Worm (Caenorhabditis elegans): ENCODE data around the gene cgef-1.

Gene cgef-1

DNA sequence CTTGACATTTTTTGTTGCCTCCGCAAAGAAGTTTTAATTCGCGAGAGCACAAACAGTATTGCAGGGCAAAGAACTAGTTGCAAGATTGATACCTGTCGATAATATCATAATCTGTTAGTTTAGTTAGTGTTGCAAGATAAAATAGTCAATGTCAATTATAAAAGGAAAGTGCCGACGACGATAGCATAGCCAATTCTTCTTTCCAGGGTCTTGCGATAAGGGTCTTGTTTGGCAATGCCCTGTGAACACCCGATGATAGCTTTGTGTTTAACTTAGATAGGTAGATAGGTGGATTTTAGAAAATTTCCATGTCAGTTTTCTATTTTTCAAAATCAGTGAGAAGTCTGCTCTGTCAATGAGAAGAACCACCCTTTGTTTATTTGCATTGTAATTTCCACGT is 22.5 kb downstream of the cgef-1 start:
- TF ChIP-seq mec-3 (tag; optimal IDR thresholded peaks at IDR 0.05; ENCODE audit: borderline replicate concordance) = no peak
- TF ChIP-seq elt-2 (tag; optimal IDR thresholded peaks at IDR 0.05) = peak; percentile 90

ce11 chrX:2795054-2795453 is 23.2 kb downstream of the cgef-1 start:
- TF ChIP-seq ceh-48 (tag; optimal IDR thresholded peaks at IDR 0.05) (no peak), unc-42 (tag; optimal IDR thresholded peaks at IDR 0.05) (no peak), pha-4 (tag; optimal IDR thresholded peaks at IDR 0.05) (no peak), gmeb-2 (tag; optimal IDR thresholded peaks at IDR 0.05) (no peak)

DNA sequence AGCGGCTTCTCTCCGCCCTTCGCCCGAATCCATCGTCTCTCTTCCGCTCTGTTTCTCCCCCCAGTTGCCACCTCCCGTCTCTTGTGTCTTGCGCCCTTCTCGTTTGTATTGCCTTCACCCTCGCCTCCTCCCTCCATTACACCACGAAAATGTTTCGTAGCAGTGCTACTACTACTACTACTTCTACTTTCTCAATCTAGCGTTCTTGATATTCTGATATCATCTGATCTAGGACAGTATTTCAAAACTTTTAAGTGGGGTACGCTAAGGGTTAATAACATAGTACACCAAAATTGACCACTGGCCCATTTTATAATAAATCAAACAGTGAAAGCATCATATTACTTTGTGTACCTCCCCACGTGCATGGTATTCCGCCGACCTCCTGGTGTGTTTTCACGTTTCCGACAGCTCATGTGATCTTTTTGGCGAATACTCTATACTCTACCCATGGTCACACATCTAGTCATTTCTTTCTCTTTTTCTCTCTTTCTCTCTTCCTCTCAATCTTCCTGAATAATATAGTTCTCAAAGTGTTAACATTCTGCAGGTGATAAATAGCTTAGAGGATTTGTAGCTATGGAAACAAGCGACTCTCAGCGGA is 30.8 kb downstream of the cgef-1 start, which contains the start of gene C14A11.2:
TSS of gene C14A11.2 (plus strand) at position 551 of the 604 bp plus-strand sequence.
- TF ChIP-seq hlh-30 (tag; optimal IDR thresholded peaks at IDR 0.05; ENCODE audit: insufficient read depth) = peak; percentile 54
- TF ChIP-seq rnt-1 (tag; optimal IDR thresholded peaks at IDR 0.05) = no peak
- peak; percentile 23 for TF ChIP-seq eyg-1 (tag; optimal IDR thresholded peaks at IDR 0.05)
- TF ChIP-seq ceh-18 (tag; optimal IDR thresholded peaks at IDR 0.05) = peak; percentile 17
- peak; percentile 53 for TF ChIP-seq ceh-14 (tag; optimal IDR thresholded peaks at IDR 0.05)
- no peak for TF ChIP-seq sox-2 (GFP tag; IDR thresholded peaks at IDR 0.05)
- TF ChIP-seq tbx-2 (tag; optimal IDR thresholded peaks at IDR 0.05) = peak; percentile 43
- TF ChIP-seq ceh-31 (tag; optimal IDR thresholded peaks at IDR 0.05) = peak; percentile 44
- no peak for TF ChIP-seq sox-4 (tag; optimal IDR thresholded peaks at IDR 0.05)
- TF ChIP-seq unc-42 (tag; optimal IDR thresholded peaks at IDR 0.05) = peak; percentile 8
- no peak for TF ChIP-seq unc-55 (GFP tag; optimal IDR thresholded peaks at IDR 0.05)
- TF ChIP-seq nfya-1 (tag; optimal IDR thresholded peaks at IDR 0.05) = peak; percentile 32
- peak; percentile 48 for TF ChIP-seq ref-2 (tag; optimal IDR thresholded peaks at IDR 0.05)
- TF ChIP-seq pag-3 (tag; optimal IDR thresholded peaks at IDR 0.05; ENCODE audit: borderline replicate concordance) = peak; percentile 1
- no peak for TF ChIP-seq hlh-6 (tag; optimal IDR thresholded peaks at IDR 0.05)
- TF ChIP-seq ceh-34 (tag; optimal IDR thresholded peaks at IDR 0.05) = peak; percentile 83
- TF ChIP-seq F13H6.1 (tag; optimal IDR thresholded peaks at IDR 0.05) = peak; percentile 7
- TF ChIP-seq ceh-30 (tag; optimal IDR thresholded peaks at IDR 0.05) = no peak
- no peak for TF ChIP-seq gmeb-2 (tag; optimal IDR thresholded peaks at IDR 0.05)

DNA sequence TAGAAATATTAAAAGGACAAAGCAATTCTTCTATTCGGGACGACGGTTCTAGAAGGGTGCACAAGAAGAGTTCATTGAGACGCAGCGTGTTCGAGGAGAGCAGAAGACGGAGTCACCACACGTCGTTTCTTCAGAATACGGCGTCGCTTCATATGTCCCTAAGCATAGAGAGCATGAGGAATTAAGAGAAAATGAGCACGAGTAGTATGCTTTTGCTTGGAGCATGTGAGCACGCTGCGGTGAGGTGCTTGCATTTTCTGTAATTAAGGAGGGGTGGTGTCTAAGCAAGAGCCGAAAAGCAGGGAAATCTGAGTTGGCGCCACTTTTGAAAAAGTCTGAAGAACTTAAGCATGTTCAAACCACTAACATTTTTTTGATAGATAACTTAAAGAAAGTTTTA is 35.5 kb downstream of the cgef-1 start, which contains the start of gene C14A11.5:
TSS of gene C14A11.5 (minus strand) at position 139 of the 400 bp plus-strand sequence.
- TF ChIP-seq ceh-48 (tag; optimal IDR thresholded peaks at IDR 0.05) (no peak), tbx-2 (tag; optimal IDR thresholded peaks at IDR 0.05) (peak; percentile 3), pros-1 (tag; optimal IDR thresholded peaks at IDR 0.05) (no peak), ceh-22 (tag; optimal IDR thresholded peaks at IDR 0.05) (no peak), ceh-31 (tag; optimal IDR thresholded peaks at IDR 0.05) (peak; percentile 57), hlh-30 (tag; optimal IDR thresholded peaks at IDR 0.05; ENCODE audit: insufficient read depth) (peak; percentile 24), nhr-11 (tag; optimal IDR thresholded peaks at IDR 0.05) (no peak), ceh-14 (tag; optimal IDR thresholded peaks at IDR 0.05) (peak; percentile 35), hlh-8 (tag; optimal IDR thresholded peaks at IDR 0.05) (no peak), sdc-2 (tag; optimal IDR thresholded peaks at IDR 0.05) (no peak), tbx-7 (tag; optimal IDR thresholded peaks at IDR 0.05) (no peak), T23F11.4 (GFP tag; optimal IDR thresholded peaks at IDR 0.05) (no peak), unc-42 (tag; optimal IDR thresholded peaks at IDR 0.05) (peak; percentile 8)

ce11 chrX:2809611-2810010 is 37.8 kb downstream of the cgef-1 start, which contains the start of gene C14A11.9:
Gene C14A11.9, minus strand, starts transcription at chrX:2809637.
- TF ChIP-seq ama-1 (optimal IDR thresholded peaks at IDR 0.05) (no peak), madf-2 (tag; optimal IDR thresholded peaks at IDR 0.05) (peak; percentile 55), syd-9 (tag; optimal IDR thresholded peaks at IDR 0.05) (peak; percentile 62), unc-55 (GFP tag; optimal IDR thresholded peaks at IDR 0.05) (peak; percentile 12), nhr-232 (tag; optimal IDR thresholded peaks at IDR 0.05) (peak; percentile 58), ceh-22 (tag; optimal IDR thresholded peaks at IDR 0.05) (no peak), hlh-13 (GFP tag; optimal IDR thresholded peaks at IDR 0.05) (peak; percentile 39), odd-2 (tag; optimal IDR thresholded peaks at IDR 0.05) (no peak), mec-3 (tag; optimal IDR thresholded peaks at IDR 0.05; ENCODE audit: borderline replicate concordance) (no peak), unc-42 (tag; optimal IDR thresholded peaks at IDR 0.05) (peak; percentile 53), tbx-7 (tag; optimal IDR thresholded peaks at IDR 0.05) (no peak), unc-3 (GFP tag; conservative IDR thresholded peaks at IDR 0.05) (no peak), unc-3 (tag; optimal IDR thresholded peaks at IDR 0.05) (peak; percentile 70), sox-2 (GFP tag; IDR thresholded peaks at IDR 0.05) (no peak), sdc-2 (tag; optimal IDR thresholded peaks at IDR 0.05) (peak; percentile 86), zip-5 (tag; optimal IDR thresholded peaks at IDR 0.05) (peak; percentile 18), pha-4 (tag; optimal IDR thresholded peaks at IDR 0.05) (no peak), dmd-4 (tag; optimal IDR thresholded peaks at IDR 0.05; ENCODE audit: borderline replicate concordance) (no peak), elt-2 (tag; optimal IDR thresholded peaks at IDR 0.05) (peak; percentile 78), hlh-6 (tag; optimal IDR thresholded peaks at IDR 0.05) (peak; percentile 76), ceh-6 (GFP tag; optimal IDR thresholded peaks at IDR 0.05) (peak; percentile 42), C08G9.2 (tag; optimal IDR thresholded peaks at IDR 0.05) (peak; percentile 71), pax-1 (tag; optimal IDR thresholded peaks at IDR 0.05) (no peak), ceh-18 (tag; optimal IDR thresholded peaks at IDR 0.05) (peak; percentile 79)

Data from whole organism, late embryonic.